Fruit fly (Drosophila melanogaster) whole organism, embryonic: Measurements from ENCODE around the gene bark.

Experiments
- Abd-B ChIP-seq: fragments of 200-800 bp; sonication (Bioruptor generic); optimal IDR thresholded peaks from 2 replicates; lab custom pipeline; 2018; ENCODE audit warnings: missing biosample characterization, mild to moderate bottlenecking, missing genetic modification characterization, moderate library complexity
- Atf6 ChIP-seq: fragments of 200-800 bp; sonication (Bioruptor generic); IDR thresholded peaks from 2 replicates; pipeline ENCODE4 v1.3.6; 2022; ENCODE audit warnings: missing biosample characterization, missing genetic modification characterization
- BtbVII ChIP-seq: fragments of 200-800 bp; sonication (Bioruptor generic); optimal IDR thresholded peaks from 3 replicates; lab custom pipeline; 2017; ENCODE audit warnings: missing biosample characterization, mild to moderate bottlenecking, missing genetic modification characterization
- CG10321 ChIP-seq: fragments of 200-800 bp; sonication (Bioruptor generic); IDR thresholded peaks from 2 replicates; pipeline ENCODE4 v1.3.6; 2022; ENCODE audit warnings: missing biosample characterization, missing genetic modification characterization
- CG10979 ChIP-seq: fragments of 200-800 bp; sonication (Bioruptor generic); optimal IDR thresholded peaks from 2 replicates; lab custom pipeline; 2018; ENCODE audit warnings: missing biosample characterization, mild to moderate bottlenecking, missing genetic modification characterization, moderate library complexity
- CG12104 ChIP-seq: fragments of 200-800 bp; sonication (Bioruptor generic); optimal IDR thresholded peaks from 3 replicates; lab custom pipeline; 2016; ENCODE audit warnings: missing biosample characterization, missing genetic modification characterization
- CG12391 ChIP-seq: fragments of 200-800 bp; sonication (Bioruptor generic); optimal IDR thresholded peaks from 3 replicates; lab custom pipeline; 2018; ENCODE audit warnings: missing biosample characterization, mild to moderate bottlenecking, missing genetic modification characterization, moderate library complexity
- CG12942 ChIP-seq: fragments of 200-800 bp; sonication (Bioruptor generic); optimal IDR thresholded peaks from 3 replicates; lab custom pipeline; 2016; ENCODE audit warnings: missing biosample characterization, missing genetic modification characterization
- CG13296 ChIP-seq: fragments of 200-800 bp; sonication (Bioruptor generic); optimal IDR thresholded peaks from 3 replicates; lab custom pipeline; 2018; ENCODE audit warnings: missing biosample characterization, mild to moderate bottlenecking, missing genetic modification characterization
- CG13894 ChIP-seq: fragments of 200-800 bp; sonication (Bioruptor generic); optimal IDR thresholded peaks from 3 replicates; lab custom pipeline; 2018; ENCODE audit warnings: missing biosample characterization, mild to moderate bottlenecking, missing genetic modification characterization, moderate library complexity
- CG16779 ChIP-seq: fragments of 200-800 bp; sonication (Bioruptor generic); IDR thresholded peaks from 2 replicates; pipeline ENCODE4 v1.3.6; 2022; ENCODE audit warnings: missing biosample characterization, missing genetic modification characterization
- CG16813 ChIP-seq: fragments of 200-800 bp; sonication (Bioruptor generic); IDR thresholded peaks from 3 replicates; pipeline ENCODE4 v1.3.6; 2022; ENCODE audit warnings: missing biosample characterization, missing genetic modification characterization; ENCODE audit not compliant: partially characterized antibody
- CG18011 ChIP-seq: fragments of 200-800 bp; sonication (Bioruptor generic); optimal IDR thresholded peaks from 2 replicates; lab custom pipeline; 2017; ENCODE audit warnings: missing biosample characterization, missing genetic modification characterization, mild to moderate bottlenecking, moderate library complexity, missing genotype
- CG31441 ChIP-seq: fragments of 200-800 bp; sonication (Bioruptor generic); IDR thresholded peaks from 2 replicates; pipeline ENCODE4 v1.3.6; 2022; ENCODE audit warnings: missing biosample characterization, missing genetic modification characterization
- CG4707 ChIP-seq: fragments of 200-800 bp; sonication (Bioruptor generic); optimal IDR thresholded peaks from 2 replicates; lab custom pipeline; 2018; ENCODE audit warnings: missing biosample characterization, mild to moderate bottlenecking, missing genetic modification characterization, moderate library complexity
- CG6254 ChIP-seq: fragments of 200-800 bp; sonication (Bioruptor generic); optimal IDR thresholded peaks from 3 replicates; lab custom pipeline; 2017; ENCODE audit warnings: mild to moderate bottlenecking, missing biosample characterization, missing genetic modification reagents, missing genetic modification characterization
- CG7372 ChIP-seq: fragments of 200-800 bp; sonication (Bioruptor generic); IDR thresholded peaks from 2 replicates; pipeline ENCODE4 v1.3.6; 2022; ENCODE audit warnings: missing biosample characterization, missing genetic modification characterization
- CG8478 ChIP-seq: fragments of >200 bp; optimal IDR thresholded peaks from 2 replicates; lab custom pipeline; 2018
- CoRest ChIP-seq: fragments of 200-800 bp; sonication (Bioruptor generic); optimal IDR thresholded peaks from 3 replicates; lab custom pipeline; 2018; ENCODE audit warnings: missing biosample characterization, mild to moderate bottlenecking, missing genetic modification characterization, moderate library complexity
- Deaf1 ChIP-seq: fragments of 200-800 bp; optimal IDR thresholded peaks from 3 replicates; lab custom pipeline; 2019; ENCODE audit warnings: missing biosample characterization, mild to moderate bottlenecking, missing genetic modification characterization, moderate library complexity
- H15 ChIP-seq: fragments of 200-800 bp; sonication (Bioruptor generic); IDR thresholded peaks from 3 replicates; pipeline ENCODE4 v1.3.6; 2022; ENCODE audit warnings: missing biosample characterization, missing genetic modification characterization
- H2.0 ChIP-seq: fragments of 200-800 bp; sonication (Bioruptor generic); IDR thresholded peaks from 2 replicates; pipeline ENCODE4 v1.3.6; 2022; ENCODE audit warnings: missing biosample characterization, missing genetic modification characterization
- NK7.1 ChIP-seq: fragments of 200-800 bp; sonication (Bioruptor generic); optimal IDR thresholded peaks from 3 replicates; lab custom pipeline; 2016; ENCODE audit warnings: missing biosample characterization, missing genetic modification characterization
- Nf-YA ChIP-seq: fragments of 200-800 bp; sonication (Bioruptor generic); IDR thresholded peaks from 2 replicates; pipeline ENCODE4 v1.3.6; 2022; ENCODE audit warnings: missing biosample characterization, missing genetic modification characterization
- Opbp ChIP-seq: fragments of 200-800 bp; sonication (Bioruptor generic); IDR thresholded peaks from 3 replicates; pipeline ENCODE4 v1.3.6; 2022; ENCODE audit warnings: missing biosample characterization, missing genetic modification characterization; ENCODE audit not compliant: partially characterized antibody
- Trl ChIP-seq, 3 experiments: fragments of >200 bp in 2 of 3; fragments of 200-800 bp in 1 of 3; sonication (Bioruptor generic) in 1 of 3; optimal IDR thresholded peaks; 2 replicates in 1 of 3; 3 replicates in 2 of 3; lab custom pipeline; 2016 to 2017; ENCODE audit warnings: missing biosample characterization in 1 of 3, missing genetic modification characterization in 1 of 3
- cad ChIP-seq: fragments of >200 bp; optimal IDR thresholded peaks from 2 replicates; lab custom pipeline; 2017; ENCODE audit warnings: missing biosample characterization, missing genetic modification characterization
- cas ChIP-seq: fragments of 200-800 bp; sonication (Bioruptor generic); IDR thresholded peaks from 2 replicates; pipeline ENCODE4 v1.3.6; 2022; ENCODE audit warnings: missing biosample characterization, missing genetic modification characterization
- cato ChIP-seq: fragments of 200-800 bp; sonication (Bioruptor generic); optimal IDR thresholded peaks from 2 replicates; lab custom pipeline; 2016; ENCODE audit warnings: missing biosample characterization, missing genetic modification characterization, borderline replicate concordance
- dan ChIP-seq: fragments of 200-800 bp; sonication (Bioruptor generic); IDR thresholded peaks from 2 replicates; pipeline ENCODE4 v1.3.6; 2022; ENCODE audit warnings: missing biosample characterization, missing genetic modification characterization
- dmrt99B ChIP-seq: fragments of 200-800 bp; sonication (Bioruptor generic); optimal IDR thresholded peaks from 2 replicates; lab custom pipeline; 2018; ENCODE audit warnings: missing biosample characterization, mild to moderate bottlenecking, missing genetic modification characterization, moderate library complexity
- dpn ChIP-seq, 2 experiments: fragments of 200-800 bp; sonication (Bioruptor generic); optimal IDR thresholded peaks; 3 replicates each; lab custom pipeline; 2016; ENCODE audit warnings: missing biosample characterization in 2 of 2, missing genetic modification characterization in 2 of 2
- ewg ChIP-seq: fragments of 200-800 bp; sonication (Bioruptor generic); optimal IDR thresholded peaks from 3 replicates; lab custom pipeline; 2017; ENCODE audit warnings: mild to moderate bottlenecking, missing biosample characterization, missing genetic modification reagents, missing genetic modification characterization
- gem ChIP-seq: fragments of 200-800 bp; sonication (Bioruptor generic); optimal IDR thresholded peaks from 2 replicates; lab custom pipeline; 2019; ENCODE audit warnings: missing biosample characterization, mild to moderate bottlenecking, missing genetic modification characterization, moderate library complexity
- lbe ChIP-seq: fragments of 200-800 bp; sonication (Bioruptor generic); optimal IDR thresholded peaks from 2 replicates; lab custom pipeline; 2016; ENCODE audit warnings: missing biosample characterization, mild to moderate bottlenecking, missing genetic modification characterization
- luna ChIP-seq: fragments of 200-800 bp; sonication (Bioruptor generic); optimal IDR thresholded peaks from 2 replicates; lab custom pipeline; 2016; ENCODE audit warnings: missing biosample characterization, missing genetic modification characterization
- mam ChIP-seq: fragments of 200-800 bp; sonication (Bioruptor generic); optimal IDR thresholded peaks from 3 replicates; lab custom pipeline; 2016; ENCODE audit warnings: missing biosample characterization, missing genetic modification characterization
- nerfin-2 ChIP-seq: fragments of 200-800 bp; sonication (Bioruptor generic); IDR thresholded peaks from 2 replicates; pipeline ENCODE4 v1.3.6; 2022; ENCODE audit warnings: missing biosample characterization, missing genetic modification characterization; ENCODE audit not compliant: partially characterized antibody
- pros ChIP-seq: fragments of 200-800 bp; sonication (Bioruptor generic); optimal IDR thresholded peaks from 3 replicates; lab custom pipeline; 2019; ENCODE audit warnings: missing biosample characterization, mild to moderate bottlenecking, missing genetic modification characterization, moderate library complexity
- repo ChIP-seq: fragments of 200-800 bp; sonication (Bioruptor generic); optimal IDR thresholded peaks from 2 replicates; lab custom pipeline; 2016; ENCODE audit warnings: missing biosample characterization, missing genetic modification characterization
- rib ChIP-seq: fragments of 200-800 bp; sonication (Bioruptor generic); IDR thresholded peaks from 2 replicates; pipeline ENCODE4 v1.3.6; 2022; ENCODE audit warnings: missing biosample characterization, missing genetic modification characterization
- schlank ChIP-seq: fragments of 200-800 bp; sonication (Bioruptor generic); optimal IDR thresholded peaks from 2 replicates; lab custom pipeline; 2018; ENCODE audit warnings: missing biosample characterization, mild to moderate bottlenecking, missing genetic modification characterization
- so ChIP-seq: fragments of 200-800 bp; sonication (Bioruptor generic); IDR thresholded peaks from 3 replicates; pipeline ENCODE4 v1.3.6; 2022; ENCODE audit warnings: missing biosample characterization, missing genetic modification characterization
- tin ChIP-seq: fragments of 200-800 bp; sonication (Bioruptor generic); optimal IDR thresholded peaks from 3 replicates; lab custom pipeline; 2016; ENCODE audit warnings: missing biosample characterization, missing genetic modification characterization
- trh ChIP-seq: fragments of 200-800 bp; sonication (Bioruptor generic); optimal IDR thresholded peaks from 2 replicates; lab custom pipeline; 2016; ENCODE audit warnings: missing biosample characterization, missing genetic modification characterization
- ttk ChIP-seq: fragments of 200-800 bp; sonication (Bioruptor generic); IDR thresholded peaks from 2 replicates; pipeline ENCODE4 v2.1.2; 2022; ENCODE audit warnings: missing biosample characterization, missing genetic modification characterization
- unpg ChIP-seq: fragments of 200-800 bp; sonication (Bioruptor generic); optimal IDR thresholded peaks from 3 replicates; lab custom pipeline; 2018; ENCODE audit warnings: missing biosample characterization, mild to moderate bottlenecking, missing genetic modification characterization, moderate library complexity
- zf30C ChIP-seq: fragments of 200-800 bp; sonication (Bioruptor generic); optimal IDR thresholded peaks from 3 replicates; lab custom pipeline; 2018; ENCODE audit warnings: missing biosample characterization, mild to moderate bottlenecking, missing genetic modification characterization

Gene bark

DNA sequence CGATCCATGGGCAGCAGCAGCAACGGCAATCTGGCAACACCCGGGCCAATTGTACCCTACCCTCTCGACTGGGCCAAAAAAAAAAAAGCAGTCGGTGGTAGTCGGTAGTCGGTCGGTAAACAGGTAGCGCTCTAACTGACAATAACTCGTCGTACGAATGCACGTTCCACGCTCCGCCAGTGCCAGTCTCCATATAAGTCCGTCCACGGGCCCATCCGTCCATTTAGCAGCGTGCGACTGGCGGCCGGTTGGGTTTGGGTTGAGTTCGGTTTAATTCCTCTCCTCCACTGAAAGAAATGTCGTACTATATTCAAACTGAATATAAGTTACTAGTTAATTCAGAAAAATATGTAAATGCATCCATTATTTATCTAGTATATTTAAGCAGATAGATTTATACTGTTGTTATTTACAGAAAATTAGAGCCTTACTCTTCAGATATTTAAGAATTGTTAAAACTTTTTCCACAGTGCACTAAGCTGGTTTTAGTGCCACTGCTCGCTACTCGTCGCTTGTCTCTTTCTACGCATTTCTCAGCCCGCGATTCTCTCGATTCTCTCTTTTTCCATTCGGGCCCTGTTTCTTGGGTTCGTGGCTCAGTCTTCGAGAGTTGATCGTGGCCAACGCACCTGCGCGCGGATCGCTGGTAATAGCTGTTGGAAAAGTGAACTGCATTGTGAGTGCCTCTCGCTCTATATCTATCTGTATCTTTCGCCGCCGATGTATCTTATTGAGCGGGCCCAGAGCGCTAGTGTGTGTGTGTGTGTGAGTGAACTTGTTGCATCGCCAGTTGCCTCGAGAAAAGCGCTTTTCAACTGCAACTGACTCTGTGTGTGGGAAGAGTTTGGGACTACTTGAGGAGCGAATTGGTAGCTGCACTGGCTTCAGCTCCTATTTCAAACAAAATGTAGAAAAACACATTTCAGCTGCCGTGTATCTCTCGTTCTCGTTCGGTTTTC, 15.6 kb upstream of the bark start, which contains the start of gene bowl (continued):
- peak; percentile 93 for TF ChIP-seq CG7372 (GFP tag; lab: Robert Waterston, UW)
- TF ChIP-seq dmrt99B (tag; lab: Kevin White, UChicago), result peak; percentile 95
- peak; percentile 72 for TF ChIP-seq CG18011 (GFP tag; lab: Kevin White, UChicago)
- TF ChIP-seq nerfin-2, result no peak
- peak; percentile 99 for TF ChIP-seq gem (tag; lab: Kevin White, UChicago)
- peak; percentile 95 for TF ChIP-seq cato
- peak; percentile 69 for TF ChIP-seq schlank
- peak; percentile 97 for TF ChIP-seq ttk (GFP tag; lab: Robert Waterston, UW)
- TF ChIP-seq CG12942 (GFP tag; lab: Kevin White, UChicago), result peak; percentile 91
- TF ChIP-seq zf30C, result peak; percentile 99
- TF ChIP-seq CG10321 (GFP tag; lab: Robert Waterston, UW), result peak; percentile 77
- TF ChIP-seq CG16779 (GFP tag; lab: Robert Waterston, UW), result peak; percentile 88
- TF ChIP-seq rib, result peak; percentile 94
- TF ChIP-seq unpg (GFP tag; lab: Kevin White, UChicago), result peak; percentile 96
- TF ChIP-seq tin (GFP tag; lab: Kevin White, UChicago), result peak; percentile 95
- peak; percentile 92 for TF ChIP-seq NK7.1 (GFP tag; lab: Kevin White, UChicago)
- TF ChIP-seq CG12104 (GFP tag; lab: Kevin White, UChicago), result peak; percentile 92
- TF ChIP-seq H2.0, result peak; percentile 96
- TF ChIP-seq Trl (optimal IDR thresholded peaks at IDR 0.05; lab: Kevin White, UChicago), result peak; percentile 71 to 75
- peak; percentile 90 for TF ChIP-seq Trl (GFP tag; optimal IDR thresholded peaks at IDR 0.05; lab: Kevin White, UChicago)
- peak; percentile 84 for TF ChIP-seq Abd-B (GFP tag; lab: Kevin White, UChicago)
- peak; percentile 91 for TF ChIP-seq ewg (GFP tag; lab: Kevin White, UChicago)
- peak; percentile 90 for TF ChIP-seq cas (GFP tag; lab: Robert Waterston, UW)
- TF ChIP-seq Deaf1, result peak; percentile 96
- peak; percentile 99 for TF ChIP-seq CG12391 (tag; lab: Kevin White, UChicago)
- TF ChIP-seq dan (GFP tag; lab: Robert Waterston, UW), result peak; percentile 91
- TF ChIP-seq CoRest (tag; lab: Kevin White, UChicago), result peak; percentile 92
- TF ChIP-seq CG10979, result peak; percentile 97
- no peak for TF ChIP-seq CG8478 (lab: Kevin White, UChicago)
- TF ChIP-seq cad (GFP tag; lab: Kevin White, UChicago), result peak; percentile 21
- peak; percentile 86 for TF ChIP-seq CG13296
- peak; percentile 91 for TF ChIP-seq CG4707 (GFP tag; lab: Kevin White, UChicago)
- peak; percentile 95 for TF ChIP-seq H15 (GFP tag; lab: Robert Waterston, UW)
- TF ChIP-seq dpn (GFP tag; optimal IDR thresholded peaks at IDR 0.05; lab: Kevin White, UChicago), result peak; percentile 94 to 96
- peak; percentile 83 for TF ChIP-seq repo (GFP tag; lab: Kevin White, UChicago)
- TF ChIP-seq lbe (GFP tag; lab: Kevin White, UChicago), result peak; percentile 91
- peak; percentile 95 for TF ChIP-seq trh (GFP tag; lab: Kevin White, UChicago)
- peak; percentile 86 for TF ChIP-seq CG31441
- peak; percentile 63 for TF ChIP-seq luna (GFP tag; lab: Kevin White, UChicago)
- TF ChIP-seq so, result peak; percentile 97
- peak; percentile 91 for TF ChIP-seq Nf-YA
- no peak for TF ChIP-seq CG16813 (GFP tag; lab: Robert Waterston, UW)
- TF ChIP-seq CG6254 (GFP tag; lab: Kevin White, UChicago), result peak; percentile 87
- peak; percentile 78 for TF ChIP-seq CG13894
- peak; percentile 92 for TF ChIP-seq mam (GFP tag; lab: Kevin White, UChicago)
- TF ChIP-seq Opbp (GFP tag; lab: Robert Waterston, UW), result peak; percentile 44; the same call in 1 of the 3 replicates
- peak; percentile 84 for TF ChIP-seq BtbVII (GFP tag; lab: Kevin White, UChicago)
- peak; percentile 86 for TF ChIP-seq pros (GFP tag; lab: Kevin White, UChicago)
- TF ChIP-seq Atf6 (GFP tag; lab: Robert Waterston, UW), result peak; percentile 96
